Worm (Caenorhabditis elegans): Measurements from ENCODE around the gene Y32F6B.9.

- TF ChIP-seq lin-35 (GFP tag; optimal IDR thresholded peaks at IDR 0.05) (no peak), F39B2.1 (GFP tag; IDR thresholded peaks at IDR 0.05) (no peak), F23B12.7 (tag; optimal IDR thresholded peaks at IDR 0.05; ENCODE audit: insufficient read depth) (no peak), ama-1 (optimal IDR thresholded peaks at IDR 0.05) (no peak), ama-1 (GFP tag; optimal IDR thresholded peaks at IDR 0.05) (no peak), hmg-1.2 (GFP tag; IDR thresholded peaks at IDR 0.05) (no peak), nfyb-1 (GFP tag; IDR thresholded peaks at IDR 0.05) (no peak), pha-4 (tag; optimal IDR thresholded peaks at IDR 0.05) (no peak), sea-2 (GFP tag; IDR thresholded peaks at IDR 0.05) (no peak)
Measured at ce11 chrV:10493150-10493549, 14.7 kb downstream of the Y32F6B.9 start, which contains the start of gene ugt-33.

All from whole organism, young adult.